Worm (Caenorhabditis elegans): ENCODE data around the gene Y26G10.1.

Gene Y26G10.1

ce11 chrV:17659228-17659627 is 36.5 kb downstream of the Y26G10.1 start, which contains the start of gene fbxa-108 (continued):
- TF ChIP-seq snpc-4 (GFP tag; optimal IDR thresholded peaks at IDR 0.05) (no peak), snpc-4 (tag; optimal IDR thresholded peaks at IDR 0.05) (peak in 3 of 4 experiments; percentile 45 to 71 (median 61)), attf-6 (GFP tag; IDR thresholded peaks at IDR 0.05) (no peak), ztf-22 (GFP tag; optimal IDR thresholded peaks at IDR 0.05) (peak; percentile 79), cebp-1 (GFP tag; IDR thresholded peaks at IDR 0.05) (peak; percentile 97), cebp-1 (tag; optimal IDR thresholded peaks at IDR 0.05) (peak; percentile 97), egl-44 (GFP tag; IDR thresholded peaks at IDR 0.05) (0 out of 2 replicates have a peak, but pooled peaks have one; percentile 46), B0336.3 (GFP tag; IDR thresholded peaks at IDR 0.05) (peak; percentile 64), pha-4 (tag; optimal IDR thresholded peaks at IDR 0.05) (peak; percentile 82), egl-18 (GFP tag; IDR thresholded peaks at IDR 0.05) (no peak), nhr-27 (tag; optimal IDR thresholded peaks at IDR 0.05) (no peak), Y79H2A.3 (GFP tag; conservative IDR thresholded peaks at IDR 0.05) (no peak), dox-1 (GFP tag; IDR thresholded peaks at IDR 0.05) (peak; percentile 55; the same call in 1 of the 2 replicates), ceh-27 (GFP tag; optimal IDR thresholded peaks at IDR 0.05) (no peak)

ce11 chrV:17658824-17659223 is 36.9 kb downstream of the Y26G10.1 start:
- TF ChIP-seq ceh-91 (GFP tag; IDR thresholded peaks at IDR 0.05) (0 out of 2 replicates have a peak, but pooled peaks have one; percentile 16), D2030.7 (GFP tag; IDR thresholded peaks at IDR 0.05) (peak; percentile 48), T07F8.4 (tag; optimal IDR thresholded peaks at IDR 0.05) (no peak), xnd-1 (tag; optimal IDR thresholded peaks at IDR 0.05) (peak; percentile 56), madf-6 (GFP tag; IDR thresholded peaks at IDR 0.05) (peak; percentile 63), lsl-1 (GFP tag; optimal IDR thresholded peaks at IDR 0.05) (peak; percentile 88), ekl-4 (GFP tag; IDR thresholded peaks at IDR 0.05) (no peak)

ce11 chrV:17655205-17655604 is 40.5 kb downstream of the Y26G10.1 start:
- peak; percentile 64 for TF ChIP-seq madf-6 (GFP tag; IDR thresholded peaks at IDR 0.05)
- peak; percentile 75 for TF ChIP-seq lsl-1 (GFP tag; optimal IDR thresholded peaks at IDR 0.05)
- peak; percentile 48; the same call in 1 of the 2 replicates for TF ChIP-seq D2030.7 (GFP tag; IDR thresholded peaks at IDR 0.05)
- no peak for TF ChIP-seq rcor-1 (GFP tag; IDR thresholded peaks at IDR 0.05)
- TF ChIP-seq F49E8.2 (tag; optimal IDR thresholded peaks at IDR 0.05; ENCODE audit: insufficient read depth): peak; percentile 2
- TF ChIP-seq hsf-1 (GFP tag; IDR thresholded peaks at IDR 0.05): 0 out of 2 replicates have a peak, but pooled peaks have one; percentile 25
- no peak for TF ChIP-seq ceh-58 (GFP tag; IDR thresholded peaks at IDR 0.05)

ce11 chrV:17650427-17650826 is 45.3 kb downstream of the Y26G10.1 start, which contains the start of gene fbxa-192:
Gene fbxa-192, minus strand, starts transcription at chrV:17650527.
- TF ChIP-seq die-1 (tag; optimal IDR thresholded peaks at IDR 0.05): no peak
- no peak for TF ChIP-seq zfh-2 (GFP tag; conservative IDR thresholded peaks at IDR 0.05)
- TF ChIP-seq Y53G8AR.9 (GFP tag; conservative IDR thresholded peaks at IDR 0.05): no peak
- TF ChIP-seq B0019.2 (GFP tag; conservative IDR thresholded peaks at IDR 0.05): no peak
- TF ChIP-seq ceh-100 (GFP tag; IDR thresholded peaks at IDR 0.05): no peak
- TF ChIP-seq attf-5 (GFP tag; optimal IDR thresholded peaks at IDR 0.05): no peak
- TF ChIP-seq lin-35 (GFP tag; optimal IDR thresholded peaks at IDR 0.05): no peak
- TF ChIP-seq sea-2 (GFP tag; IDR thresholded peaks at IDR 0.05): no peak
